Fruit fly (Drosophila melanogaster) whole organism, embryonic: ENCODE data around the gene CG5805.

Experiments
- ATbp ChIP-seq: fragments of 200-800 bp; sonication (Bioruptor generic); optimal IDR thresholded peaks from 2 replicates; lab custom pipeline; 2017; ENCODE audit warnings: missing biosample characterization, mild to moderate bottlenecking, missing genetic modification characterization, missing genetic modification reagents
- Asciz ChIP-seq: fragments of 200-800 bp; sonication (Bioruptor generic); optimal IDR thresholded peaks from 2 replicates; lab custom pipeline; 2017; ENCODE audit warnings: missing biosample characterization, mild to moderate bottlenecking, missing genetic modification characterization, missing genetic modification reagents
- C15 ChIP-seq: fragments of 200-800 bp; sonication (Bioruptor generic); IDR thresholded peaks from 3 replicates; pipeline ENCODE4 v1.3.6; 2022; ENCODE audit warnings: missing biosample characterization, missing genetic modification characterization
- CG10565 ChIP-seq: fragments of 200-800 bp; sonication (Bioruptor generic); optimal IDR thresholded peaks from 3 replicates; lab custom pipeline; 2016; ENCODE audit warnings: missing biosample characterization, mild to moderate bottlenecking, missing genetic modification characterization
- CG11696 ChIP-seq: fragments of 200-800 bp; sonication (Bioruptor generic); IDR thresholded peaks from 2 replicates; pipeline ENCODE4 v1.3.6; 2022; ENCODE audit warnings: missing biosample characterization, missing genetic modification characterization
- CG12155 ChIP-seq: fragments of 200-800 bp; sonication (Bioruptor generic); optimal IDR thresholded peaks from 3 replicates; lab custom pipeline; 2016; ENCODE audit warnings: missing biosample characterization, missing genetic modification characterization
- CG12219 ChIP-seq: fragments of 200-800 bp; sonication (Bioruptor generic); optimal IDR thresholded peaks from 3 replicates; lab custom pipeline; 2018; ENCODE audit warnings: missing biosample characterization, mild to moderate bottlenecking, missing genetic modification characterization
- CG13287 ChIP-seq: fragments of 200-800 bp; sonication (Bioruptor generic); IDR thresholded peaks from 2 replicates; pipeline ENCODE4 v1.3.6; 2022; ENCODE audit warnings: missing biosample characterization, missing genetic modification characterization; ENCODE audit not compliant: partially characterized antibody
- CG13624 ChIP-seq: fragments of 200-800 bp; sonication (Bioruptor generic); optimal IDR thresholded peaks from 2 replicates; lab custom pipeline; 2016; ENCODE audit warnings: missing biosample characterization, missing genetic modification characterization
- CG1602 ChIP-seq: fragments of 200-800 bp; sonication (Bioruptor generic); optimal IDR thresholded peaks from 3 replicates; lab custom pipeline; 2016; ENCODE audit warnings: missing biosample characterization, missing genetic modification characterization
- CG17361 ChIP-seq: fragments of 200-800 bp; sonication (Bioruptor generic); IDR thresholded peaks from 3 replicates; pipeline ENCODE4 v1.3.6; 2022; ENCODE audit warnings: missing biosample characterization, missing genetic modification characterization
- CG17612 ChIP-seq: fragments of 200-800 bp; sonication (Bioruptor generic); IDR thresholded peaks from 2 replicates; pipeline ENCODE4 v1.3.6; 2022; ENCODE audit warnings: missing biosample characterization, missing genetic modification characterization
- CG18599 ChIP-seq: fragments of 200-800 bp; sonication (Bioruptor generic); optimal IDR thresholded peaks from 3 replicates; lab custom pipeline; 2017; ENCODE audit warnings: missing biosample characterization, missing genetic modification characterization, mild to moderate bottlenecking, moderate library complexity, missing genetic modification reagents
- CG2678 ChIP-seq: fragments of 200-800 bp; sonication (Bioruptor generic); optimal IDR thresholded peaks from 3 replicates; lab custom pipeline; 2019; ENCODE audit warnings: missing biosample characterization, mild to moderate bottlenecking, missing genetic modification characterization, moderate library complexity
- CG31388 ChIP-seq: fragments of 200-800 bp; sonication (Bioruptor generic); optimal IDR thresholded peaks from 2 replicates; lab custom pipeline; 2016; ENCODE audit warnings: missing biosample characterization, missing genetic modification characterization
- CG3163 ChIP-seq: fragments of 200-800 bp; sonication (Bioruptor generic); optimal IDR thresholded peaks from 3 replicates; lab custom pipeline; 2016; ENCODE audit warnings: missing biosample characterization, missing genetic modification characterization
- CG3726 ChIP-seq: fragments of 200-800 bp; sonication (Bioruptor generic); IDR thresholded peaks from 3 replicates; pipeline ENCODE4, ENCODE4 v1.3.6; 2022; ENCODE audit warnings: missing biosample characterization, missing genetic modification characterization
- CG4730 ChIP-seq: fragments of 200-800 bp; sonication (Bioruptor generic); IDR thresholded peaks from 2 replicates; pipeline ENCODE4 v1.3.6; 2022; ENCODE audit warnings: missing biosample characterization, missing genetic modification characterization
- CG6254 ChIP-seq: fragments of 200-800 bp; sonication (Bioruptor generic); optimal IDR thresholded peaks from 3 replicates; lab custom pipeline; 2017; ENCODE audit warnings: mild to moderate bottlenecking, missing biosample characterization, missing genetic modification reagents, missing genetic modification characterization
- CG6689 ChIP-seq: fragments of 200-800 bp; sonication (Bioruptor generic); IDR thresholded peaks from 2 replicates; pipeline ENCODE4 v1.3.6; 2022; ENCODE audit warnings: missing biosample characterization, missing genetic modification characterization
- CG9609 ChIP-seq: fragments of 200-800 bp; sonication (Bioruptor generic); optimal IDR thresholded peaks from 3 replicates; lab custom pipeline; 2016; ENCODE audit warnings: missing biosample characterization, missing genetic modification characterization
- CG9932 ChIP-seq: fragments of 200-800 bp; sonication (Bioruptor generic); IDR thresholded peaks from 2 replicates; pipeline ENCODE4 v1.3.6; 2022; ENCODE audit warnings: missing biosample characterization, missing genetic modification characterization
- CkIIα-i1 ChIP-seq: fragments of 200-800 bp; sonication (Bioruptor generic); IDR thresholded peaks from 2 replicates; pipeline ENCODE4 v1.3.6; 2022; ENCODE audit warnings: missing biosample characterization, missing genetic modification characterization
- HmgZ ChIP-seq: fragments of 200-800 bp; sonication (Bioruptor generic); optimal IDR thresholded peaks from 2 replicates; lab custom pipeline; 2018; ENCODE audit warnings: missing biosample characterization, mild to moderate bottlenecking, missing genetic modification characterization
- Hr51 ChIP-seq, 2 experiments: fragments of 200-800 bp; sonication (Bioruptor generic); optimal IDR thresholded peaks; 2 replicates in 1 of 2; 3 replicates in 1 of 2; lab custom pipeline; 2016 to 2018; ENCODE audit warnings: missing biosample characterization in 2 of 2, missing genetic modification characterization in 2 of 2, mild to moderate bottlenecking in 1 of 2, moderate library complexity in 1 of 2
- Kr ChIP-seq: fragments of 200-800 bp; sonication (Bioruptor generic); optimal IDR thresholded peaks from 2 replicates; lab custom pipeline; 2017; ENCODE audit warnings: missing biosample characterization, mild to moderate bottlenecking, missing genetic modification characterization
- MTF-1 ChIP-seq: fragments of 200-800 bp; sonication (Bioruptor generic); optimal IDR thresholded peaks from 2 replicates; lab custom pipeline; 2018; ENCODE audit warnings: missing biosample characterization, mild to moderate bottlenecking, missing genetic modification characterization, borderline replicate concordance
- Meics ChIP-seq: fragments of 200-800 bp; sonication (Bioruptor generic); optimal IDR thresholded peaks from 2 replicates; lab custom pipeline; 2017; ENCODE audit warnings: missing biosample characterization, mild to moderate bottlenecking, missing genetic modification characterization
- Neu2 ChIP-seq: fragments of 200-800 bp; sonication (Bioruptor generic); optimal IDR thresholded peaks from 3 replicates; lab custom pipeline; 2016; ENCODE audit warnings: missing biosample characterization, missing genetic modification characterization, borderline replicate concordance
- Nf-YB ChIP-seq: fragments of 200-800 bp; sonication (Bioruptor generic); optimal IDR thresholded peaks from 3 replicates; lab custom pipeline; 2019; ENCODE audit warnings: missing biosample characterization, mild to moderate bottlenecking, missing genetic modification characterization, moderate library complexity
- Nf-YC ChIP-seq: fragments of 200-800 bp; optimal IDR thresholded peaks from 3 replicates; lab custom pipeline; 2019; ENCODE audit warnings: missing biosample characterization, mild to moderate bottlenecking, missing genetic modification characterization, moderate library complexity
- YL-1 ChIP-seq: fragments of 200-800 bp; sonication (Bioruptor generic); optimal IDR thresholded peaks from 3 replicates; lab custom pipeline; 2017; ENCODE audit warnings: missing biosample characterization, mild to moderate bottlenecking, missing genetic modification characterization
- ara ChIP-seq: fragments of 200-800 bp; sonication (Bioruptor generic); IDR thresholded peaks from 2 replicates; pipeline ENCODE4 v1.3.6; 2022; ENCODE audit warnings: missing biosample characterization, missing genetic modification characterization
- bigmax ChIP-seq: fragments of 200-800 bp; sonication (Bioruptor generic); optimal IDR thresholded peaks from 2 replicates; lab custom pipeline; 2018; ENCODE audit warnings: missing biosample characterization, mild to moderate bottlenecking, missing genetic modification characterization
- dan ChIP-seq: fragments of 200-800 bp; sonication (Bioruptor generic); IDR thresholded peaks from 2 replicates; pipeline ENCODE4 v1.3.6; 2022; ENCODE audit warnings: missing biosample characterization, missing genetic modification characterization
- dati ChIP-seq: fragments of 200-800 bp; sonication (Bioruptor generic); IDR thresholded peaks from 2 replicates; pipeline ENCODE4 v1.3.6; 2022; ENCODE audit warnings: missing biosample characterization, missing genetic modification characterization
- dysf ChIP-seq: fragments of 200-800 bp; sonication (Bioruptor generic); IDR thresholded peaks from 3 replicates; pipeline ENCODE4 v1.3.6; 2022; ENCODE audit warnings: missing biosample characterization, missing genetic modification characterization
- en ChIP-seq: fragments of 200-800 bp; sonication (Bioruptor generic); optimal IDR thresholded peaks from 2 replicates; lab custom pipeline; 2016; ENCODE audit warnings: missing biosample characterization, missing genetic modification characterization
- fru ChIP-seq: fragments of >200 bp; optimal IDR thresholded peaks from 2 replicates; lab custom pipeline; 2017
- jing ChIP-seq: fragments of 200-800 bp; sonication (Bioruptor generic); optimal IDR thresholded peaks from 2 replicates; lab custom pipeline; 2018; ENCODE audit warnings: missing biosample characterization, mild to moderate bottlenecking, missing genetic modification characterization
- lab ChIP-seq: fragments of 200-800 bp; sonication (Bioruptor generic); optimal IDR thresholded peaks from 3 replicates; lab custom pipeline; 2017; ENCODE audit warnings: missing biosample characterization, missing genetic modification characterization, mild to moderate bottlenecking, moderate library complexity, missing genetic modification reagents
- mirr ChIP-seq: fragments of 200-800 bp; sonication (Bioruptor generic); optimal IDR thresholded peaks from 3 replicates; lab custom pipeline; 2018; ENCODE audit warnings: missing biosample characterization, mild to moderate bottlenecking, missing genetic modification characterization
- pnt ChIP-seq: fragments of 200-800 bp; sonication (Bioruptor generic); optimal IDR thresholded peaks from 3 replicates; lab custom pipeline; 2016; ENCODE audit warnings: missing biosample characterization, missing genetic modification characterization
- ro ChIP-seq: fragments of 200-800 bp; sonication (Bioruptor generic); IDR thresholded peaks from 2 replicates; pipeline ENCODE4 v1.3.6; 2022; ENCODE audit warnings: missing biosample characterization, missing genetic modification characterization
- run ChIP-seq: fragments of 200-800 bp; sonication (Bioruptor generic); optimal IDR thresholded peaks from 3 replicates; lab custom pipeline; 2018; ENCODE audit warnings: missing biosample characterization, mild to moderate bottlenecking, missing genetic modification characterization
- tgo ChIP-seq: fragments of 200-800 bp; sonication (Bioruptor generic); IDR thresholded peaks from 3 replicates; pipeline ENCODE4 v1.3.6; 2022; ENCODE audit warnings: missing biosample characterization, missing genetic modification characterization
- tin ChIP-seq: fragments of 200-800 bp; sonication (Bioruptor generic); optimal IDR thresholded peaks from 3 replicates; lab custom pipeline; 2016; ENCODE audit warnings: missing biosample characterization, missing genetic modification characterization
- toy ChIP-seq: fragments of 200-800 bp; sonication (Bioruptor generic); IDR thresholded peaks from 2 replicates; pipeline ENCODE4 v1.3.6; 2022; ENCODE audit warnings: missing biosample characterization, missing genetic modification characterization
- tx ChIP-seq: fragments of 200-800 bp; sonication (Bioruptor generic); optimal IDR thresholded peaks from 2 replicates; lab custom pipeline; 2016; ENCODE audit warnings: missing biosample characterization, missing genetic modification characterization
- usp ChIP-seq: fragments of >200 bp; optimal IDR thresholded peaks from 2 replicates; lab custom pipeline; 2017; ENCODE audit warnings: missing biosample characterization, missing genetic modification characterization

The CG5805 gene

DNA sequence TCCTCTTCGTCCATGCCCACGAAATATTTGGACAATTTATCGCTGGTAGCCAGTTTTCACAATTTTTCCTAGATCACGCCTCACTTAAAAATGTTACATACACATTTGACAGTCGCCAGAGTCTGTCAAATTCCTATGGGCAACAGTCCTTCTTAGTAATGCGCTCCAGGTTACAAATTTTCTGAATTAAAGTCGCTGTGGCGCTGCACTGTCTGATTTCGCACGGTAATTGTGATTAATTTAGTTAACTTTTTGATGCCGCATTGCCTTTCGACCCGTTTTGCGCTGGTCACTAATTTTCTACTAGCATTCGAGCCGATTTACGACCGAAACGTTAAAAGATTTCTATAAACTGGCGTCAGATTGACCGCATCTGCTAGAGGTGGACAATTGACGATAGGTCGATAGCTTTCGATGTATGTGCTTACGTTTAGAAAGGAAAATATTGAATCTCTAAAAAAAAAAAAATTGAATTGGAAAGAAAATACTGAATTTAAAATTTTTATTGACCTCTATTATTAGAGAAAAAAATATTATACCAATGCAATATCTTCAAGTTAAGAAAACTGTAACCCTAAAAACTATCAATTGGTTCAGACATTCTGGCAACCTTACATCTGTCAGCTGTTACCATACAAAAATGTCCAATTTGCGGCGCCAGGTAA lies 26.5 kb upstream of the CG5805 start, which contains the start of the genes lili and CG34150 (continued):
- peak; percentile 75 for TF ChIP-seq Nf-YC (tag; lab: Kevin White, UChicago)
- peak; percentile 76 for TF ChIP-seq CG18599 (GFP tag; lab: Kevin White, UChicago)
- no peak for TF ChIP-seq C15 (GFP tag; lab: Robert Waterston, UW)
- peak; percentile 80 for TF ChIP-seq CG6689
- TF ChIP-seq Hr51 (GFP tag; optimal IDR thresholded peaks at IDR 0.05; lab: Kevin White, UChicago) = peak; percentile 64 to 75
- TF ChIP-seq CG9609 = peak; percentile 69
- peak; percentile 60 for TF ChIP-seq Nf-YB (GFP tag; lab: Kevin White, UChicago)
- TF ChIP-seq MTF-1 = no peak
- no peak for TF ChIP-seq fru
- no peak for TF ChIP-seq bigmax (GFP tag; lab: Kevin White, UChicago)
- peak; percentile 46; the same call in 1 of the 2 replicates for TF ChIP-seq ara
- TF ChIP-seq Meics (GFP tag; lab: Kevin White, UChicago) = peak; percentile 52
- TF ChIP-seq CkIIα-i1 = no peak
- no peak for TF ChIP-seq toy (GFP tag; lab: Robert Waterston, UW)
- 0 out of 3 replicates have a peak, but pooled peaks have one; percentile 31 for TF ChIP-seq CG3726 (GFP tag; lab: Robert Waterston, UW)
- TF ChIP-seq HmgZ = peak; percentile 63
- peak; percentile 81 for TF ChIP-seq CG2678
- 0 out of 2 replicates have a peak, but pooled peaks have one; percentile 39 for TF ChIP-seq ro
- peak; percentile 15 for TF ChIP-seq CG6254 (GFP tag; lab: Kevin White, UChicago)
- TF ChIP-seq CG4730 = peak; percentile 60
- TF ChIP-seq CG1602 (GFP tag; lab: Kevin White, UChicago) = peak; percentile 70
- TF ChIP-seq CG9932 (GFP tag; lab: Robert Waterston, UW) = peak; percentile 88
- peak; percentile 34 for TF ChIP-seq CG3163 (GFP tag; lab: Kevin White, UChicago)
- TF ChIP-seq Kr (GFP tag; lab: Kevin White, UChicago) = no peak
- peak; percentile 55 for TF ChIP-seq Asciz (GFP tag; lab: Kevin White, UChicago)
- peak; percentile 78 for TF ChIP-seq CG17361
- peak; percentile 88 for TF ChIP-seq CG13287 (GFP tag; lab: Robert Waterston, UW)
- TF ChIP-seq Neu2 = no peak
- 0 out of 2 replicates have a peak, but pooled peaks have one; percentile 36 for TF ChIP-seq CG17612 (GFP tag; lab: Robert Waterston, UW)
- TF ChIP-seq run (tag; lab: Kevin White, UChicago) = no peak
- peak; percentile 77 for TF ChIP-seq CG31388 (GFP tag; lab: Kevin White, UChicago)
- no peak for TF ChIP-seq CG11696 (GFP tag; lab: Robert Waterston, UW)
- TF ChIP-seq CG12155 (GFP tag; lab: Kevin White, UChicago) = peak; percentile 82
- no peak for TF ChIP-seq mirr
- TF ChIP-seq tin = peak; percentile 77
- no peak for TF ChIP-seq ATbp (GFP tag; lab: Kevin White, UChicago)
- peak; percentile 25 for TF ChIP-seq en (GFP tag; lab: Kevin White, UChicago)
- TF ChIP-seq dati (GFP tag; lab: Robert Waterston, UW) = no peak
- no peak for TF ChIP-seq CG12219
- no peak for TF ChIP-seq CG10565 (GFP tag; lab: Kevin White, UChicago)
- TF ChIP-seq tx (GFP tag; lab: Kevin White, UChicago) = peak; percentile 61
- peak; percentile 79 for TF ChIP-seq YL-1 (GFP tag; lab: Kevin White, UChicago)
- TF ChIP-seq CG13624 (GFP tag; lab: Kevin White, UChicago) = peak; percentile 88
- TF ChIP-seq dan (GFP tag; lab: Robert Waterston, UW) = no peak
- peak; percentile 72 for TF ChIP-seq tgo
- TF ChIP-seq lab (GFP tag; lab: Kevin White, UChicago) = peak; percentile 71
- no peak for TF ChIP-seq usp (GFP tag; lab: Kevin White, UChicago)
- TF ChIP-seq pnt = peak; percentile 3
- TF ChIP-seq dysf = peak; percentile 66
- TF ChIP-seq jing (GFP tag; lab: Kevin White, UChicago) = no peak
